Worm (Caenorhabditis elegans) whole organism, L1 larva: ENCODE measurements around the gene ivns-1.

Experiments used
- C04F5.9 ChIP-seq: sonication (generic microtip); optimal IDR thresholded peaks from 2 replicates; lab custom pipeline; 2016; ENCODE audit warnings: missing genetic modification characterization, missing compliant biosample characterization
- C16A3.4 ChIP-seq: fragments of 150-350 bp; optimal IDR thresholded peaks from 2 replicates; lab custom pipeline; 2014; ENCODE audit warnings: missing biosample characterization, missing genetic modification characterization
- F16B12.6 ChIP-seq: fragments of 150-350 bp; optimal IDR thresholded peaks from 2 replicates; lab custom pipeline; 2014; ENCODE audit warnings: missing biosample characterization, missing genetic modification characterization
- aha-1 ChIP-seq: fragments of 150-350 bp; optimal IDR thresholded peaks from 2 replicates; lab custom pipeline; 2014; ENCODE audit warnings: missing biosample characterization, missing genetic modification characterization
- alr-1 ChIP-seq: fragments of 200-800 bp; sonication (Bioruptor generic); optimal IDR thresholded peaks from 2 replicates; lab custom pipeline; 2018; ENCODE audit warnings: borderline replicate concordance, mild to moderate bottlenecking, missing genetic modification characterization, missing compliant biosample characterization
- ama-1 ChIP-seq: fragments of 150-350 bp; optimal IDR thresholded peaks from 2 replicates; lab custom pipeline; 2014
- blmp-1 ChIP-seq: fragments of 150-350 bp; optimal IDR thresholded peaks from 2 replicates; lab custom pipeline; 2014; ENCODE audit warnings: missing biosample characterization, missing genetic modification characterization
- ceh-63 ChIP-seq: fragments of 200-800 bp; sonication (Bioruptor generic); optimal IDR thresholded peaks from 2 replicates; lab custom pipeline; 2018; ENCODE audit warnings: mild to moderate bottlenecking, missing genetic modification characterization, missing compliant biosample characterization
- ceh-8 ChIP-seq: fragments of 200-800 bp; sonication (Bioruptor generic); optimal IDR thresholded peaks from 2 replicates; lab custom pipeline; 2018; ENCODE audit warnings: mild to moderate bottlenecking, missing genetic modification characterization, moderate library complexity, missing compliant biosample characterization
- ceh-82 ChIP-seq, 3 experiments: fragments of 150-350 bp in 1 of 3; sonication (generic microtip) in 2 of 3; optimal IDR thresholded peaks; 2 replicates each; lab custom pipeline; 2014 to 2017; ENCODE audit warnings: missing biosample characterization in 3 of 3, missing genetic modification characterization in 3 of 3
- dpl-1 ChIP-seq, 3 experiments: fragments of 150-350 bp in 2 of 3; sonication (generic microtip) in 1 of 3; optimal IDR thresholded peaks; 2 replicates each; lab custom pipeline; 2014 to 2017; ENCODE audit warnings: missing biosample characterization in 3 of 3, missing genetic modification characterization in 3 of 3, missing genetic modification reagents in 3 of 3
- dsc-1 ChIP-seq: sonication (generic microtip); optimal IDR thresholded peaks from 2 replicates; lab custom pipeline; 2016; ENCODE audit warnings: mild to moderate bottlenecking, missing genetic modification characterization, missing compliant biosample characterization
- efl-1 ChIP-seq, 4 experiments: fragments of 150-350 bp; optimal IDR thresholded peaks in 3 of 4; peaks in 1 of 4; 1 replicate in 1 of 4; 2 replicates in 3 of 4; lab custom pipeline; 2014; ENCODE audit warnings: missing biosample characterization in 2 of 4, missing genetic modification characterization in 2 of 4, missing genetic modification reagents in 2 of 4
- egl-27 ChIP-seq, 2 experiments: fragments of 150-350 bp in 1 of 2; sonication (generic microtip); optimal IDR thresholded peaks; 3 replicates each; lab custom pipeline; 2017 to 2018; ENCODE audit warnings: missing biosample characterization in 2 of 2, missing genetic modification characterization in 2 of 2, missing genetic modification reagents in 2 of 2
- elt-2 ChIP-seq: sonication (generic microtip); optimal IDR thresholded peaks from 2 replicates; lab custom pipeline; 2016; ENCODE audit warnings: missing genetic modification characterization, mild to moderate bottlenecking, inconsistent platforms, missing compliant biosample characterization, missing genetic modification reagents
- elt-3 ChIP-seq, 6 experiments: fragments of 150-350 bp in 1 of 6; sonication (generic microtip); optimal IDR thresholded peaks; 2 replicates each; lab custom pipeline; 2017 to 2018; ENCODE audit warnings: missing biosample characterization in 6 of 6, missing genetic modification characterization in 6 of 6, inconsistent platforms in 1 of 6
- fkh-8 ChIP-seq: sonication (generic microtip); optimal IDR thresholded peaks from 2 replicates; lab custom pipeline; 2016; ENCODE audit warnings: mild to moderate bottlenecking, missing genetic modification characterization, missing compliant biosample characterization
- fos-1 ChIP-seq: fragments of 150-350 bp; optimal IDR thresholded peaks from 2 replicates; lab custom pipeline; 2014; ENCODE audit warnings: missing biosample characterization, missing genetic modification characterization
- hlh-17 ChIP-seq: fragments of 200-800 bp; sonication (Bioruptor generic); optimal IDR thresholded peaks from 2 replicates; lab custom pipeline; 2018; ENCODE audit warnings: missing genetic modification characterization, mild to moderate bottlenecking, missing compliant biosample characterization, moderate library complexity, borderline replicate concordance
- hpl-2 ChIP-seq: fragments of 150-350 bp; optimal IDR thresholded peaks from 2 replicates; lab custom pipeline; 2014; ENCODE audit warnings: missing biosample characterization, missing genetic modification reagents, missing genetic modification characterization
- jun-1 ChIP-seq: fragments of 150-350 bp; optimal IDR thresholded peaks from 2 replicates; lab custom pipeline; 2014; ENCODE audit warnings: missing biosample characterization, missing genetic modification reagents, missing genetic modification characterization
- lin-14 ChIP-seq: fragments of 200-800 bp; sonication (Bioruptor generic); optimal IDR thresholded peaks from 2 replicates; lab custom pipeline; 2018; ENCODE audit warnings: mild to moderate bottlenecking, missing genetic modification characterization, moderate library complexity, missing compliant biosample characterization
- lin-15B ChIP-seq: fragments of 150-350 bp; sonication (generic microtip); optimal IDR thresholded peaks from 3 replicates; lab custom pipeline; 2014; ENCODE audit warnings: missing biosample characterization, missing genetic modification characterization
- lin-35 ChIP-seq, 2 experiments: fragments of 150-350 bp; optimal IDR thresholded peaks; 2 replicates each; lab custom pipeline; 2014; ENCODE audit warnings: missing biosample characterization in 2 of 2, missing genetic modification characterization in 2 of 2, missing genetic modification reagents in 2 of 2
- lsy-2 ChIP-seq, 2 experiments: fragments of 150-350 bp; optimal IDR thresholded peaks; 2 replicates each; lab custom pipeline; 2014; ENCODE audit warnings: missing biosample characterization in 2 of 2, missing genetic modification characterization in 2 of 2
- mab-9 ChIP-seq: fragments of 200-800 bp; sonication (Bioruptor generic); IDR thresholded peaks from 2 replicates; pipeline ENCODE4 v1.3.6; 2022; ENCODE audit warnings: missing genetic modification reagents, missing genetic modification characterization, missing compliant biosample characterization
- mdl-1 ChIP-seq, 2 experiments: fragments of 150-350 bp; optimal IDR thresholded peaks; 2 replicates each; lab custom pipeline; 2014 to 2017; ENCODE audit warnings: missing biosample characterization in 2 of 2, missing genetic modification characterization in 2 of 2, inconsistent platforms in 1 of 2
- mef-2 ChIP-seq: fragments of 150-350 bp; optimal IDR thresholded peaks from 2 replicates; lab custom pipeline; 2014; ENCODE audit warnings: missing biosample characterization, missing genetic modification characterization
- nhr-11 ChIP-seq: fragments of 150-350 bp; optimal IDR thresholded peaks from 2 replicates; lab custom pipeline; 2014; ENCODE audit warnings: missing biosample characterization, missing genetic modification characterization
- nhr-12 ChIP-seq: sonication (generic microtip); optimal IDR thresholded peaks from 2 replicates; lab custom pipeline; 2017; ENCODE audit warnings: missing biosample characterization, missing genetic modification characterization
- nhr-19 ChIP-seq: fragments of 200-800 bp; sonication (Bioruptor generic); conservative IDR thresholded peaks from 2 replicates; pipeline ENCODE4 v1.3.6; 2022; ENCODE audit warnings: missing genetic modification characterization, missing compliant biosample characterization
- nhr-20 ChIP-seq: sonication (generic microtip); optimal IDR thresholded peaks from 2 replicates; lab custom pipeline; 2016; ENCODE audit warnings: mild to moderate bottlenecking, missing genetic modification characterization, missing compliant biosample characterization
- nhr-28 ChIP-seq: fragments of 150-350 bp; optimal IDR thresholded peaks from 2 replicates; lab custom pipeline; 2014; ENCODE audit warnings: missing biosample characterization, missing genetic modification characterization
- nhr-47 ChIP-seq: sonication (generic microtip); optimal IDR thresholded peaks from 2 replicates; lab custom pipeline; 2016; ENCODE audit warnings: mild to moderate bottlenecking, missing genetic modification characterization, moderate library complexity, missing compliant biosample characterization
- nhr-71 ChIP-seq: sonication (generic microtip); optimal IDR thresholded peaks from 2 replicates; lab custom pipeline; 2016; ENCODE audit warnings: mild to moderate bottlenecking, missing genetic modification characterization, moderate library complexity, missing compliant biosample characterization
- nhr-77 ChIP-seq: fragments of 150-350 bp; optimal IDR thresholded peaks from 2 replicates; lab custom pipeline; 2014; ENCODE audit warnings: missing biosample characterization, missing genetic modification characterization
- nhr-84 ChIP-seq: sonication (generic microtip); optimal IDR thresholded peaks from 2 replicates; lab custom pipeline; 2017; ENCODE audit warnings: missing biosample characterization, missing genetic modification characterization
- nhr-85 ChIP-seq: sonication (generic microtip); peaks from one replicate; lab custom pipeline; 2016; ENCODE audit warnings: missing genetic modification characterization, inconsistent platforms, missing compliant biosample characterization
- pax-3 ChIP-seq: fragments of 200-800 bp; sonication (Bioruptor generic); optimal IDR thresholded peaks from 2 replicates; lab custom pipeline; 2018; ENCODE audit warnings: mild to moderate bottlenecking, missing genetic modification characterization, moderate library complexity, missing compliant biosample characterization
- pqm-1 ChIP-seq: sonication (generic microtip); optimal IDR thresholded peaks from 3 replicates; lab custom pipeline; 2017; ENCODE audit warnings: missing biosample characterization, missing genetic modification characterization
- rnt-1 ChIP-seq: sonication (generic microtip); optimal IDR thresholded peaks from 2 replicates; lab custom pipeline; 2016; ENCODE audit warnings: mild to moderate bottlenecking, missing genetic modification characterization, moderate library complexity, missing compliant biosample characterization
- skn-1 ChIP-seq: fragments of 150-350 bp; optimal IDR thresholded peaks from 2 replicates; lab custom pipeline; 2014; ENCODE audit warnings: missing biosample characterization, missing genetic modification characterization
- snpc-4 ChIP-seq: fragments of 150-350 bp; optimal IDR thresholded peaks from 2 replicates; lab custom pipeline; 2014; ENCODE audit warnings: missing biosample characterization, missing genetic modification characterization
- snu-23 ChIP-seq: sonication (generic microtip); optimal IDR thresholded peaks from 2 replicates; lab custom pipeline; 2016; ENCODE audit warnings: missing genetic modification characterization, missing compliant biosample characterization
- swsn-7 ChIP-seq: sonication (generic microtip); optimal IDR thresholded peaks from 2 replicates; lab custom pipeline; 2016; ENCODE audit warnings: missing genetic modification characterization, missing compliant biosample characterization
- tbx-2 ChIP-seq: sonication (generic microtip); optimal IDR thresholded peaks from 2 replicates; lab custom pipeline; 2016; ENCODE audit warnings: missing genetic modification characterization, missing compliant biosample characterization
- unc-130 ChIP-seq: fragments of 150-350 bp; optimal IDR thresholded peaks from 2 replicates; lab custom pipeline; 2017; ENCODE audit warnings: missing biosample characterization, missing genetic modification characterization, inconsistent platforms
- unc-86 ChIP-seq: sonication (generic microtip); optimal IDR thresholded peaks from 2 replicates; lab custom pipeline; 2016; ENCODE audit warnings: missing genetic modification characterization, missing compliant biosample characterization
- unc-98 ChIP-seq: fragments of 200-800 bp; sonication (Bioruptor generic); IDR thresholded peaks from 2 replicates; pipeline ENCODE4 v1.3.6; 2022; ENCODE audit warnings: missing genetic modification characterization, missing compliant biosample characterization
- vab-15 ChIP-seq: sonication (generic microtip); optimal IDR thresholded peaks from 2 replicates; lab custom pipeline; 2017; ENCODE audit warnings: missing genotype, mild to moderate bottlenecking, missing genetic modification characterization, missing compliant biosample characterization
- zip-4 ChIP-seq: fragments of 200-800 bp; sonication (Bioruptor generic); optimal IDR thresholded peaks from 2 replicates; lab custom pipeline; 2018; ENCODE audit warnings: mild to moderate bottlenecking, missing genetic modification characterization, moderate library complexity, missing compliant biosample characterization
- ztf-11 ChIP-seq, 2 experiments: sonication (generic microtip); optimal IDR thresholded peaks; 2 replicates each; lab custom pipeline; 2016 to 2017; ENCODE audit warnings: missing genetic modification characterization in 2 of 2, missing biosample characterization in 1 of 2, missing compliant biosample characterization in 1 of 2
- ztf-4 ChIP-seq: fragments of 150-350 bp; optimal IDR thresholded peaks from 2 replicates; lab custom pipeline; 2014; ENCODE audit warnings: missing biosample characterization, missing genetic modification characterization

The ivns-1 gene

ce11 chrX:12635010-12635409 lies 856 bp upstream of the ivns-1 start:
- TF ChIP-seq snu-23 (peak; percentile 59), unc-86 (tag; lab: Kevin White, UChicago) (no peak), fos-1 (tag; lab: Kevin White, UChicago) (peak; percentile 14), ama-1 (lab: Kevin White, UChicago) (no peak), nhr-85 (peak; percentile 75), ceh-63 (GFP tag; lab: Kevin White, UChicago) (no peak), zip-4 (no peak), hpl-2 (GFP tag; lab: Kevin White, UChicago) (no peak), unc-130 (tag; lab: Kevin White, UChicago) (peak; percentile 7), jun-1 (tag; lab: Kevin White, UChicago) (peak; percentile 40), swsn-7 (tag; lab: Kevin White, UChicago) (peak; percentile 33), nhr-84 (no peak), unc-98 (GFP tag; lab: Robert Waterston, UW) (no peak), hlh-17 (GFP tag; lab: Kevin White, UChicago) (no peak), efl-1 (optimal IDR thresholded peaks at IDR 0.05; lab: Kevin White, UChicago) (peak; percentile 15 to 78), efl-1 (GFP tag; optimal IDR thresholded peaks at IDR 0.05 in 1 of 2; lab: Kevin White, UChicago) (peak; percentile 77 to 98), snpc-4 (tag; lab: Kevin White, UChicago) (no peak), tbx-2 (tag; lab: Kevin White, UChicago) (peak; percentile 13), nhr-28 (tag; lab: Kevin White, UChicago) (no peak), nhr-20 (tag; lab: Kevin White, UChicago) (peak; percentile 65), vab-15 (tag; lab: Kevin White, UChicago) (peak; percentile 22), mab-9 (no peak), aha-1 (tag; lab: Kevin White, UChicago) (no peak), ceh-8 (GFP tag; lab: Kevin White, UChicago) (no peak), F16B12.6 (no peak), nhr-11 (tag; lab: Kevin White, UChicago) (no peak), nhr-19 (GFP tag; lab: Robert Waterston, UW) (no peak; the same call in 1 of the 2 replicates), fkh-8 (tag; lab: Kevin White, UChicago) (no peak), nhr-12 (tag; lab: Kevin White, UChicago) (no peak), alr-1 (tag; lab: Kevin White, UChicago) (no peak), lin-15B (tag; lab: Kevin White, UChicago) (peak; percentile 14), ztf-4 (tag; lab: Kevin White, UChicago) (no peak), nhr-71 (peak; percentile 47), elt-2 (tag; lab: Kevin White, UChicago) (peak; percentile 24), mdl-1 (tag; optimal IDR thresholded peaks at IDR 0.05; lab: Kevin White, UChicago) (peak in 1 of 2 experiments; percentile 80), elt-3 (tag; optimal IDR thresholded peaks at IDR 0.05; lab: Kevin White, UChicago) (peak in 2 of 6 experiments; percentile 45), C16A3.4 (tag; lab: Kevin White, UChicago) (peak; percentile 62), pqm-1 (tag; lab: Kevin White, UChicago) (no peak), ztf-11 (tag; optimal IDR thresholded peaks at IDR 0.05; lab: Kevin White, UChicago) (no peak), mef-2 (tag; lab: Kevin White, UChicago) (no peak), skn-1 (peak; percentile 40), lin-14 (GFP tag; lab: Kevin White, UChicago) (peak; percentile 85), C04F5.9 (tag; lab: Kevin White, UChicago) (no peak), dpl-1 (GFP tag; optimal IDR thresholded peaks at IDR 0.05; lab: Kevin White, UChicago) (peak; percentile 59 to 80 (median 76)), rnt-1 (tag; lab: Kevin White, UChicago) (peak; percentile 31), pax-3 (tag; lab: Kevin White, UChicago) (no peak), lin-35 (GFP tag; optimal IDR thresholded peaks at IDR 0.05; lab: Kevin White, UChicago) (peak; percentile 33 to 90), nhr-47 (tag; lab: Kevin White, UChicago) (peak; percentile 32), egl-27 (tag; optimal IDR thresholded peaks at IDR 0.05; lab: Kevin White, UChicago) (no peak), blmp-1 (tag; lab: Kevin White, UChicago) (peak; percentile 73), nhr-77 (tag; lab: Kevin White, UChicago) (peak; percentile 76), dsc-1 (tag; lab: Kevin White, UChicago) (no peak), lsy-2 (tag; optimal IDR thresholded peaks at IDR 0.05; lab: Kevin White, UChicago) (peak in 1 of 2 experiments; percentile 75), ceh-82 (tag; optimal IDR thresholded peaks at IDR 0.05; lab: Kevin White, UChicago) (no peak)
